Fruit fly (Drosophila melanogaster) whole organism, adult: Measurements from ENCODE around the gene CG9933.

ENCODE experiments used
- CG11617 ChIP-seq: fragments of 200-800 bp; sonication (Bioruptor generic); optimal IDR thresholded peaks from 2 replicates; lab custom pipeline; 2017; ENCODE audit warnings: mild to moderate bottlenecking, missing biosample characterization, missing genetic modification reagents, missing genetic modification characterization
- CG12768 ChIP-seq: fragments of 200-800 bp; sonication (Bioruptor generic); optimal IDR thresholded peaks from 2 replicates; lab custom pipeline; 2017; ENCODE audit warnings: missing biosample characterization, missing genetic modification characterization, mild to moderate bottlenecking, moderate library complexity, missing genetic modification reagents
- CG1620 ChIP-seq: fragments of 200-800 bp; sonication (Bioruptor generic); optimal IDR thresholded peaks from 2 replicates; lab custom pipeline; 2016; ENCODE audit warnings: missing biosample characterization, missing genetic modification characterization
- CG5204 ChIP-seq: fragments of 200-800 bp; sonication (Bioruptor generic); optimal IDR thresholded peaks from 2 replicates; lab custom pipeline; 2016; ENCODE audit warnings: missing biosample characterization, missing genetic modification characterization
- CG7045 ChIP-seq: fragments of 200-800 bp; sonication (Bioruptor generic); optimal IDR thresholded peaks from 2 replicates; lab custom pipeline; 2017; ENCODE audit warnings: missing biosample characterization, mild to moderate bottlenecking, missing genetic modification characterization
- CG7101 ChIP-seq: fragments of 200-800 bp; sonication (Bioruptor generic); optimal IDR thresholded peaks from 2 replicates; lab custom pipeline; 2018; ENCODE audit warnings: missing biosample characterization, mild to moderate bottlenecking, missing genetic modification characterization, moderate library complexity
- Crg-1 ChIP-seq: fragments of 200-800 bp; sonication (Bioruptor generic); optimal IDR thresholded peaks from 2 replicates; lab custom pipeline; 2016; ENCODE audit warnings: missing biosample characterization, missing genetic modification characterization
- Hr96 ChIP-seq: fragments of 200-800 bp; sonication (Bioruptor generic); optimal IDR thresholded peaks from 2 replicates; lab custom pipeline; 2016; ENCODE audit warnings: missing biosample characterization, missing genetic modification characterization
- bab1 ChIP-seq: fragments of 200-800 bp; sonication (Bioruptor generic); optimal IDR thresholded peaks from 3 replicates; lab custom pipeline; 2019; ENCODE audit warnings: missing biosample characterization, mild to moderate bottlenecking, missing genetic modification characterization, moderate library complexity
- cnc ChIP-seq, 2 experiments: fragments of >200 bp; optimal IDR thresholded peaks; 2 replicates each; lab custom pipeline; 2017
- kay ChIP-seq: fragments of 200-800 bp; sonication (Bioruptor generic); peaks from one replicate; lab custom pipeline; 2016; ENCODE audit warnings: missing biosample characterization, missing genetic modification characterization, borderline replicate concordance
- ovo ChIP-seq: fragments of 200-800 bp; sonication (Bioruptor generic); optimal IDR thresholded peaks from 2 replicates; lab custom pipeline; 2016; ENCODE audit warnings: missing biosample characterization, missing genetic modification characterization

DNA sequence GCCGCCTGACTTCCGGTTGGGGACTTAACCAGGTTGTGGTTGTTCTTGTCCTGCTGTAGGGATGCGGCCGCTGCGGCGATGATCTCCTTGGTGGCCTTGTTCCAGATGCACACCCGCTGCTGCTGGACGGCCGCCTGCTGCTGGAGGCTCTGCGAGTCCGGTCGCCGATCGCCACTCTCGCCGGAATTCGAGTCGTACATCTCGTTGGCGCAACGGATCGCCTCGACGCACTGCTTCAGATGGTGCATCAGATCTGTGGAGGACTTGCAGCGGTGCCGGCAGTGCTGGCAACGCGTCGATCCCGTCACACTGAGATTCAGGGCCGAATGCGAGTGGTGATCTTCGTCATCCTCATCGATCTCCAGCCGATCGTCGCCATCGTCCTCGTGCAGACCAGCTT is 7.8 kb upstream of the CG9933 start:
- TF ChIP-seq ovo (GFP tag; lab: Kevin White, UChicago) (no peak), Crg-1 (GFP tag; lab: Kevin White, UChicago) (no peak), CG1620 (no peak), CG7045 (GFP tag; lab: Kevin White, UChicago) (no peak), kay (GFP tag; lab: Kevin White, UChicago) (no peak), CG12768 (GFP tag; lab: Kevin White, UChicago) (no peak), bab1 (GFP tag; lab: Kevin White, UChicago) (no peak), CG11617 (GFP tag; lab: Kevin White, UChicago) (no peak), CG5204 (GFP tag; lab: Kevin White, UChicago) (no peak), cnc (optimal IDR thresholded peaks at IDR 0.05; lab: Kevin White, UChicago) (no peak), CG7101 (tag; lab: Kevin White, UChicago) (no peak), Hr96 (GFP tag; lab: Kevin White, UChicago) (no peak)
